Fruit fly (Drosophila melanogaster): ENCODE results near the gene GCS2beta.

The GCS2beta gene

dm6 chr2L:17484174-17484573 lies at the start of gene GCS2beta, which contains the start of gene CG5131:
Gene GCS2beta, minus strand, starts transcription at chr2L:17484307.
Gene CG5131, plus strand, starts transcription at chr2L:17484501.
- TF ChIP-seq ovo (GFP tag; optimal IDR thresholded peaks at IDR 0.05) = peak; percentile 65
- TF ChIP-seq cic (GFP tag; optimal IDR thresholded peaks at IDR 0.05) = peak; percentile 15
- peak; percentile 71 for TF ChIP-seq pad (GFP tag; optimal IDR thresholded peaks at IDR 0.05)
- TF ChIP-seq CG5204 (GFP tag; optimal IDR thresholded peaks at IDR 0.05) = peak; percentile 85
- TF ChIP-seq Hr96 (GFP tag; optimal IDR thresholded peaks at IDR 0.05) = peak; percentile 92
- peak; percentile 79 for TF ChIP-seq Clk (GFP tag; optimal IDR thresholded peaks at IDR 0.05)
- no peak for TF ChIP-seq cnc (optimal IDR thresholded peaks at IDR 0.05)
- peak; percentile 95 for TF ChIP-seq toe (GFP tag; optimal IDR thresholded peaks at IDR 0.05)
- peak; percentile 89 for TF ChIP-seq CG7045 (GFP tag; optimal IDR thresholded peaks at IDR 0.05)
- peak; percentile 58 for TF ChIP-seq kay (GFP tag; ENCODE audit: borderline replicate concordance)
- TF ChIP-seq Mnt (GFP tag; optimal IDR thresholded peaks at IDR 0.05) = peak; percentile 80
- TF ChIP-seq CG12768 (GFP tag; optimal IDR thresholded peaks at IDR 0.05) = peak; percentile 89
- TF ChIP-seq tj (GFP tag; optimal IDR thresholded peaks at IDR 0.05) = peak; percentile 94
- TF ChIP-seq CG1620 (GFP tag; optimal IDR thresholded peaks at IDR 0.05) = peak; percentile 92
- peak; percentile 87 for TF ChIP-seq CG11617 (GFP tag; optimal IDR thresholded peaks at IDR 0.05)
- TF ChIP-seq CG14711 (tag; optimal IDR thresholded peaks at IDR 0.05) = peak; percentile 83
- peak; percentile 90 for TF ChIP-seq bab1 (GFP tag; optimal IDR thresholded peaks at IDR 0.05)
- TF ChIP-seq CG33017 (tag; optimal IDR thresholded peaks at IDR 0.05) = peak; percentile 84
- peak; percentile 85 for TF ChIP-seq CG7101 (tag; optimal IDR thresholded peaks at IDR 0.05)
- peak; percentile 94 for TF ChIP-seq Crg-1 (GFP tag; optimal IDR thresholded peaks at IDR 0.05)

- TF ChIP-seq CG33017 (tag; optimal IDR thresholded peaks at IDR 0.05) (no peak), CG7045 (GFP tag; optimal IDR thresholded peaks at IDR 0.05) (no peak), tj (GFP tag; optimal IDR thresholded peaks at IDR 0.05) (no peak), pad (GFP tag; optimal IDR thresholded peaks at IDR 0.05) (no peak), toe (GFP tag; optimal IDR thresholded peaks at IDR 0.05) (no peak), CG14711 (tag; optimal IDR thresholded peaks at IDR 0.05) (no peak), CG12768 (GFP tag; optimal IDR thresholded peaks at IDR 0.05) (no peak), CG7101 (tag; optimal IDR thresholded peaks at IDR 0.05) (no peak), Mnt (GFP tag; optimal IDR thresholded peaks at IDR 0.05) (no peak), cic (GFP tag; optimal IDR thresholded peaks at IDR 0.05) (no peak), bab1 (GFP tag; optimal IDR thresholded peaks at IDR 0.05) (no peak), Crg-1 (GFP tag; optimal IDR thresholded peaks at IDR 0.05) (no peak), CG11617 (GFP tag; optimal IDR thresholded peaks at IDR 0.05) (no peak), CG1620 (GFP tag; optimal IDR thresholded peaks at IDR 0.05) (no peak), cnc (optimal IDR thresholded peaks at IDR 0.05) (no peak), ovo (GFP tag; optimal IDR thresholded peaks at IDR 0.05) (no peak)
Observed at dm6 chr2L:17533794-17534193, 49.7 kb upstream of the GCS2beta start.

dm6 chr2L:17532134-17532533 lies 48.0 kb upstream of the GCS2beta start, which contains the start of gene CG15145:
Gene CG15145, minus strand, starts transcription at chr2L:17532234.
- TF ChIP-seq pad (GFP tag; optimal IDR thresholded peaks at IDR 0.05) (no peak), kay (GFP tag; ENCODE audit: borderline replicate concordance) (no peak), bab1 (GFP tag; optimal IDR thresholded peaks at IDR 0.05) (no peak), cic (GFP tag; optimal IDR thresholded peaks at IDR 0.05) (no peak), CG7101 (tag; optimal IDR thresholded peaks at IDR 0.05) (no peak), CG33017 (tag; optimal IDR thresholded peaks at IDR 0.05) (no peak), tj (GFP tag; optimal IDR thresholded peaks at IDR 0.05) (no peak), CG11617 (GFP tag; optimal IDR thresholded peaks at IDR 0.05) (no peak), Hr96 (GFP tag; optimal IDR thresholded peaks at IDR 0.05) (no peak), CG14711 (tag; optimal IDR thresholded peaks at IDR 0.05) (no peak), Crg-1 (GFP tag; optimal IDR thresholded peaks at IDR 0.05) (no peak), ovo (GFP tag; optimal IDR thresholded peaks at IDR 0.05) (no peak), CG5204 (GFP tag; optimal IDR thresholded peaks at IDR 0.05) (no peak), Mnt (GFP tag; optimal IDR thresholded peaks at IDR 0.05) (no peak), CG7045 (GFP tag; optimal IDR thresholded peaks at IDR 0.05) (no peak), CG12768 (GFP tag; optimal IDR thresholded peaks at IDR 0.05) (no peak), Clk (GFP tag; optimal IDR thresholded peaks at IDR 0.05) (no peak), toe (GFP tag; optimal IDR thresholded peaks at IDR 0.05) (no peak), cnc (optimal IDR thresholded peaks at IDR 0.05) (no peak), CG1620 (GFP tag; optimal IDR thresholded peaks at IDR 0.05) (no peak)

- TF ChIP-seq CG7045 (GFP tag; optimal IDR thresholded peaks at IDR 0.05) (no peak), CG11617 (GFP tag; optimal IDR thresholded peaks at IDR 0.05) (no peak), toe (GFP tag; optimal IDR thresholded peaks at IDR 0.05) (no peak), Mnt (GFP tag; optimal IDR thresholded peaks at IDR 0.05) (no peak), tj (GFP tag; optimal IDR thresholded peaks at IDR 0.05) (no peak), ovo (GFP tag; optimal IDR thresholded peaks at IDR 0.05) (no peak), CG7101 (tag; optimal IDR thresholded peaks at IDR 0.05) (no peak)
Observed at dm6 chr2L:17529022-17529421, 44.9 kb upstream of the GCS2beta start, which contains the start of gene CG15144. Gene CG15144, minus strand, starts transcription at chr2L:17529122.

dm6 chr2L:17524449-17524848 lies 40.3 kb upstream of the GCS2beta start, which contains the start of gene CG15143:
Gene CG15143, minus strand, starts transcription at chr2L:17524549.
- TF ChIP-seq CG14711 (tag; optimal IDR thresholded peaks at IDR 0.05) (no peak), CG5204 (GFP tag; optimal IDR thresholded peaks at IDR 0.05) (no peak), tj (GFP tag; optimal IDR thresholded peaks at IDR 0.05) (no peak), pad (GFP tag; optimal IDR thresholded peaks at IDR 0.05) (no peak), CG7101 (tag; optimal IDR thresholded peaks at IDR 0.05) (no peak), Hr96 (GFP tag; optimal IDR thresholded peaks at IDR 0.05) (no peak), CG1620 (GFP tag; optimal IDR thresholded peaks at IDR 0.05) (no peak), ovo (GFP tag; optimal IDR thresholded peaks at IDR 0.05) (no peak), Clk (GFP tag; optimal IDR thresholded peaks at IDR 0.05) (no peak), Mnt (GFP tag; optimal IDR thresholded peaks at IDR 0.05) (no peak), Crg-1 (GFP tag; optimal IDR thresholded peaks at IDR 0.05) (no peak), CG11617 (GFP tag; optimal IDR thresholded peaks at IDR 0.05) (no peak), kay (GFP tag; ENCODE audit: borderline replicate concordance) (no peak), CG7045 (GFP tag; optimal IDR thresholded peaks at IDR 0.05) (no peak), bab1 (GFP tag; optimal IDR thresholded peaks at IDR 0.05) (no peak), cic (GFP tag; optimal IDR thresholded peaks at IDR 0.05) (no peak), toe (GFP tag; optimal IDR thresholded peaks at IDR 0.05) (no peak), CG33017 (tag; optimal IDR thresholded peaks at IDR 0.05) (no peak)

Measured in whole organism, adult.